Worm (Caenorhabditis elegans) whole organism, late embryonic: Measurements from ENCODE around the gene srh-33.

Source experiments
- C38D4.7 ChIP-seq: fragments of 200-800 bp; sonication (Bioruptor generic); optimal IDR thresholded peaks from 2 replicates; lab custom pipeline; 2018; ENCODE audit warnings: mild to moderate bottlenecking, missing genetic modification characterization, moderate library complexity, missing compliant biosample characterization
- K02D7.2 ChIP-seq: sonication (generic microtip); optimal IDR thresholded peaks from 2 replicates; lab custom pipeline; 2017; ENCODE audit warnings: mild to moderate bottlenecking, missing genetic modification characterization, missing compliant biosample characterization
- K09A11.1 ChIP-seq: sonication (generic microtip); optimal IDR thresholded peaks from 2 replicates; lab custom pipeline; 2017; ENCODE audit warnings: antibody characterized with exemption, mild to moderate bottlenecking, missing genetic modification characterization, missing compliant biosample characterization; ENCODE audit not compliant: insufficient read depth
- ama-1 ChIP-seq: fragments of 150-350 bp; optimal IDR thresholded peaks from 2 replicates; lab custom pipeline; 2014
- ceh-14 ChIP-seq: sonication (generic microtip); optimal IDR thresholded peaks from 2 replicates; lab custom pipeline; 2016; ENCODE audit warnings: missing genotype, missing genetic modification characterization, missing compliant biosample characterization
- ceh-18 ChIP-seq: sonication (generic microtip); optimal IDR thresholded peaks from 2 replicates; lab custom pipeline; 2016; ENCODE audit warnings: missing genetic modification characterization, missing compliant biosample characterization
- ceh-19 ChIP-seq: fragments of 200-800 bp; sonication (Bioruptor generic); optimal IDR thresholded peaks from 2 replicates; lab custom pipeline; 2018; ENCODE audit warnings: mild to moderate bottlenecking, missing genetic modification characterization, missing compliant biosample characterization
- ceh-2 ChIP-seq: sonication (generic microtip); optimal IDR thresholded peaks from 2 replicates; lab custom pipeline; 2016; ENCODE audit warnings: missing genotype, missing genetic modification characterization, missing compliant biosample characterization
- ceh-22 ChIP-seq: sonication (generic microtip); optimal IDR thresholded peaks from 2 replicates; lab custom pipeline; 2017; ENCODE audit warnings: missing biosample characterization, missing genetic modification characterization
- ceh-30 ChIP-seq: fragments of 150-350 bp; optimal IDR thresholded peaks from 2 replicates; lab custom pipeline; 2014; ENCODE audit warnings: missing biosample characterization, missing genetic modification characterization
- ceh-31 ChIP-seq: sonication (generic microtip); optimal IDR thresholded peaks from 2 replicates; lab custom pipeline; 2016; ENCODE audit warnings: missing genetic modification characterization, missing compliant biosample characterization
- ceh-34 ChIP-seq: sonication (generic microtip); optimal IDR thresholded peaks from 2 replicates; lab custom pipeline; 2016; ENCODE audit warnings: mild to moderate bottlenecking, missing genetic modification characterization, missing compliant biosample characterization
- ceh-48 ChIP-seq: sonication (generic microtip); optimal IDR thresholded peaks from 2 replicates; lab custom pipeline; 2016; ENCODE audit warnings: missing genetic modification characterization, inconsistent platforms, missing compliant biosample characterization
- ceh-6 ChIP-seq: fragments of 200-800 bp; sonication (Bioruptor generic); optimal IDR thresholded peaks from 2 replicates; lab custom pipeline; 2018; ENCODE audit warnings: mild to moderate bottlenecking, missing genetic modification characterization, missing compliant biosample characterization
- dmd-4 ChIP-seq: sonication (generic microtip); optimal IDR thresholded peaks from 2 replicates; lab custom pipeline; 2016; ENCODE audit warnings: borderline replicate concordance, missing genetic modification characterization, missing compliant biosample characterization
- dve-1 ChIP-seq: sonication (generic microtip); optimal IDR thresholded peaks from 2 replicates; lab custom pipeline; 2017; ENCODE audit warnings: antibody characterized with exemption, mild to moderate bottlenecking, missing genetic modification characterization, missing compliant biosample characterization
- elt-2 ChIP-seq: sonication (generic microtip); optimal IDR thresholded peaks from 2 replicates; lab custom pipeline; 2016; ENCODE audit warnings: missing genetic modification reagents, missing genetic modification characterization, missing compliant biosample characterization
- ets-4 ChIP-seq: sonication (generic microtip); optimal IDR thresholded peaks from 2 replicates; lab custom pipeline; 2016; ENCODE audit warnings: missing genetic modification characterization, missing compliant biosample characterization
- fkh-10 ChIP-seq: fragments of 150-350 bp; optimal IDR thresholded peaks from 2 replicates; lab custom pipeline; 2014; ENCODE audit warnings: missing biosample characterization, missing genetic modification reagents, missing genetic modification characterization
- fkh-6 ChIP-seq: sonication (generic microtip); optimal IDR thresholded peaks from 2 replicates; lab custom pipeline; 2016; ENCODE audit warnings: missing genetic modification characterization, missing compliant biosample characterization
- hlh-13 ChIP-seq: fragments of 200-800 bp; sonication (Bioruptor generic); optimal IDR thresholded peaks from 2 replicates; lab custom pipeline; 2018; ENCODE audit warnings: mild to moderate bottlenecking, missing genetic modification characterization, missing compliant biosample characterization
- hlh-6 ChIP-seq: sonication (generic microtip); optimal IDR thresholded peaks from 2 replicates; lab custom pipeline; 2016; ENCODE audit warnings: missing genotype, missing genetic modification characterization, missing compliant biosample characterization
- lin-11 ChIP-seq: fragments of 200-800 bp; sonication (Bioruptor generic); optimal IDR thresholded peaks from 2 replicates; lab custom pipeline; 2018; ENCODE audit warnings: mild to moderate bottlenecking, missing genetic modification characterization, missing compliant biosample characterization
- madf-2 ChIP-seq: sonication (generic microtip); optimal IDR thresholded peaks from 2 replicates; lab custom pipeline; 2017; ENCODE audit warnings: missing genetic modification characterization, missing compliant biosample characterization
- mec-3 ChIP-seq: sonication (generic microtip); optimal IDR thresholded peaks from 2 replicates; lab custom pipeline; 2016; ENCODE audit warnings: borderline replicate concordance, missing genetic modification characterization, missing compliant biosample characterization
- nfya-1 ChIP-seq: sonication (generic microtip); optimal IDR thresholded peaks from 2 replicates; lab custom pipeline; 2017; ENCODE audit warnings: missing genetic modification characterization, mild to moderate bottlenecking, missing compliant biosample characterization, antibody characterized with exemption, moderate library complexity
- nhr-11 ChIP-seq: fragments of 150-350 bp; optimal IDR thresholded peaks from 2 replicates; lab custom pipeline; 2014; ENCODE audit warnings: missing biosample characterization, missing genetic modification characterization
- nhr-232 ChIP-seq: sonication (generic microtip); optimal IDR thresholded peaks from 2 replicates; lab custom pipeline; 2016; ENCODE audit warnings: missing genetic modification characterization, missing compliant biosample characterization
- npax-4 ChIP-seq: sonication (generic microtip); optimal IDR thresholded peaks from 2 replicates; lab custom pipeline; 2016; ENCODE audit warnings: missing genetic modification characterization, missing compliant biosample characterization
- odd-2 ChIP-seq: sonication (generic microtip); optimal IDR thresholded peaks from 2 replicates; lab custom pipeline; 2017; ENCODE audit warnings: antibody characterized with exemption, mild to moderate bottlenecking, missing genetic modification characterization, missing compliant biosample characterization
- pag-3 ChIP-seq: sonication (generic microtip); optimal IDR thresholded peaks from 2 replicates; lab custom pipeline; 2016; ENCODE audit warnings: missing compliant biosample characterization, missing genetic modification characterization, borderline replicate concordance
- pat-9 ChIP-seq: fragments of 200-800 bp; sonication (Bioruptor generic); optimal IDR thresholded peaks from 2 replicates; lab custom pipeline; 2018; ENCODE audit warnings: mild to moderate bottlenecking, missing genetic modification characterization, moderate library complexity, missing compliant biosample characterization
- pax-1 ChIP-seq: fragments of 150-350 bp; optimal IDR thresholded peaks from 2 replicates; lab custom pipeline; 2014; ENCODE audit warnings: missing biosample characterization, missing genetic modification characterization
- pha-2 ChIP-seq: sonication (generic microtip); optimal IDR thresholded peaks from 2 replicates; lab custom pipeline; 2017; ENCODE audit warnings: mild to moderate bottlenecking, missing genetic modification characterization, missing compliant biosample characterization
- pha-4 ChIP-seq: fragments of 150-350 bp; optimal IDR thresholded peaks from 2 replicates; lab custom pipeline; 2018; ENCODE audit warnings: missing biosample characterization, missing genetic modification reagents, missing genetic modification characterization
- pqm-1 ChIP-seq: sonication (generic microtip); optimal IDR thresholded peaks from 2 replicates; lab custom pipeline; 2016; ENCODE audit warnings: missing genetic modification characterization, missing compliant biosample characterization
- pros-1 ChIP-seq: fragments of 150-350 bp; optimal IDR thresholded peaks from 2 replicates; lab custom pipeline; 2014; ENCODE audit warnings: missing biosample characterization, missing genetic modification reagents, missing genetic modification characterization
- ref-2 ChIP-seq: sonication (generic microtip); optimal IDR thresholded peaks from 2 replicates; lab custom pipeline; 2016; ENCODE audit warnings: missing genetic modification characterization, missing compliant biosample characterization
- sox-2 ChIP-seq: fragments of 200-800 bp; sonication (Bioruptor generic); IDR thresholded peaks from 2 replicates; pipeline ENCODE4 v1.3.6; 2022; ENCODE audit warnings: missing genetic modification reagents, missing genetic modification characterization, missing compliant biosample characterization
- tbx-2 ChIP-seq: sonication (generic microtip); optimal IDR thresholded peaks from 2 replicates; lab custom pipeline; 2016; ENCODE audit warnings: missing genetic modification characterization, missing compliant biosample characterization
- unc-3 ChIP-seq, 2 experiments: fragments of 200-800 bp in 1 of 2; sonication (Bioruptor generic) in 1 of 2; sonication (generic microtip) in 1 of 2; conservative IDR thresholded peaks in 1 of 2; optimal IDR thresholded peaks in 1 of 2; 2 replicates each; pipeline versions ENCODE4 v1.3.6 to Lab custom; 2016 to 2022; ENCODE audit warnings: missing compliant biosample characterization in 2 of 2, missing genetic modification characterization in 2 of 2, missing genetic modification reagents in 1 of 2
- unc-42 ChIP-seq: sonication (generic microtip); optimal IDR thresholded peaks from 2 replicates; lab custom pipeline; 2016; ENCODE audit warnings: missing genotype, missing genetic modification characterization, missing compliant biosample characterization
- unc-86 ChIP-seq: sonication (generic microtip); optimal IDR thresholded peaks from 2 replicates; lab custom pipeline; 2016; ENCODE audit warnings: missing genetic modification characterization, missing compliant biosample characterization
- zip-5 ChIP-seq: sonication (generic microtip); optimal IDR thresholded peaks from 2 replicates; lab custom pipeline; 2016; ENCODE audit warnings: missing genetic modification characterization, missing compliant biosample characterization
- ztf-16 ChIP-seq: sonication (generic microtip); optimal IDR thresholded peaks from 2 replicates; lab custom pipeline; 2017; ENCODE audit warnings: missing genetic modification characterization, missing compliant biosample characterization

Gene srh-33

ce11 chrV:464800-465199, 21.7 kb upstream of the srh-33 start, which contains the start of gene nhr-201:
Gene nhr-201 (plus strand): TSS chrV:464828.
- TF ChIP-seq ama-1 (lab: Kevin White, UChicago) (no peak), dve-1 (no peak), unc-42 (tag; lab: Kevin White, UChicago) (no peak), K02D7.2 (tag; lab: Kevin White, UChicago) (no peak), ceh-30 (tag; lab: Kevin White, UChicago) (no peak), npax-4 (no peak), ref-2 (no peak), nhr-232 (no peak), pax-1 (tag; lab: Kevin White, UChicago) (no peak), ceh-14 (no peak), tbx-2 (tag; lab: Kevin White, UChicago) (no peak), nhr-11 (tag; lab: Kevin White, UChicago) (no peak), ceh-6 (GFP tag; lab: Kevin White, UChicago) (no peak), ztf-16 (tag; lab: Kevin White, UChicago) (no peak), pag-3 (no peak), ceh-48 (tag; lab: Kevin White, UChicago) (no peak), ceh-19 (GFP tag; lab: Kevin White, UChicago) (no peak), pha-4 (tag; lab: Kevin White, UChicago) (no peak), K09A11.1 (tag; lab: Kevin White, UChicago) (no peak), ceh-22 (no peak)

DNA sequence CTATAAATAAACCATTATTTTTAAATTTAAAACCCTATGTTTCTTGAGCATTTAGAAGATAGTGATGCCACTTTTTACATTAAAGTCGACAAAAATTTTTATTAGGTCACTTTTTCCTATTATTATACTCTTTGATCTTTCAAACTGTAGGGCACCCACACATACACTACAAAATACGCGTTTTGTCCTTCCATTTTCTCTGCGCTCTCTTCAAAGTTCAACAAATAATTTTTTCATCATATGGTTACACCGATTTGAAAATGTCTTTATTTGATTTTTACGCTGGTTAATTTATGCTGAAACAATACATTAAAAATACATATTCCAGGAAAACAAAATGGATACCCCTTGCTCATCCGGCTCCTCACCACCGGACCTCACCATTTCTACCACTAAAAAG, 19.2 kb upstream of the srh-33 start, which contains the start of gene nhr-202:
nhr-202 (plus strand) TSS at position 326 of the 400 bp plus-strand sequence.
- no peak for TF ChIP-seq ets-4 (tag; lab: Kevin White, UChicago)
- TF ChIP-seq nfya-1: no peak
- TF ChIP-seq pqm-1 (tag; lab: Kevin White, UChicago): no peak
- TF ChIP-seq C38D4.7 (GFP tag; lab: Kevin White, UChicago): no peak
- TF ChIP-seq ceh-30 (tag; lab: Kevin White, UChicago): no peak
- no peak for TF ChIP-seq tbx-2 (tag; lab: Kevin White, UChicago)
- TF ChIP-seq pax-1 (tag; lab: Kevin White, UChicago): no peak
- no peak for TF ChIP-seq fkh-10 (GFP tag; lab: Kevin White, UChicago)
- no peak for TF ChIP-seq mec-3
- TF ChIP-seq pros-1: no peak
- TF ChIP-seq ceh-31 (tag; lab: Kevin White, UChicago): no peak
- no peak for TF ChIP-seq fkh-6 (tag; lab: Kevin White, UChicago)
- no peak for TF ChIP-seq ceh-22
- TF ChIP-seq dmd-4: no peak
- no peak for TF ChIP-seq zip-5 (tag; lab: Kevin White, UChicago)
- TF ChIP-seq ceh-18 (tag; lab: Kevin White, UChicago): no peak
- no peak for TF ChIP-seq pag-3
- no peak for TF ChIP-seq hlh-13 (GFP tag; lab: Kevin White, UChicago)
- no peak for TF ChIP-seq odd-2 (tag; lab: Kevin White, UChicago)
- TF ChIP-seq ceh-14: no peak

ce11 chrV:459464-459863, 16.4 kb upstream of the srh-33 start, which contains the start of gene nhr-203:
Gene nhr-203 (plus strand): TSS chrV:459795.
- TF ChIP-seq elt-2: peak; percentile 26
- no peak for TF ChIP-seq sox-2 (GFP tag; lab: Robert Waterston, UW)

ce11 chrV:457839-458238, 14.7 kb upstream of the srh-33 start:
- TF ChIP-seq dmd-4 (no peak), pha-2 (tag; lab: Kevin White, UChicago) (no peak), ceh-2 (no peak), nfya-1 (no peak), ceh-34 (no peak), ets-4 (tag; lab: Kevin White, UChicago) (no peak), ceh-22 (no peak), pha-4 (tag; lab: Kevin White, UChicago) (no peak), pax-1 (tag; lab: Kevin White, UChicago) (no peak), sox-2 (GFP tag; lab: Robert Waterston, UW) (no peak), madf-2 (tag; lab: Kevin White, UChicago) (no peak), pat-9 (tag; lab: Kevin White, UChicago) (no peak), hlh-6 (no peak), unc-86 (tag; lab: Kevin White, UChicago) (no peak), lin-11 (tag; lab: Kevin White, UChicago) (no peak), unc-3 (GFP tag; conservative IDR thresholded peaks at IDR 0.05; lab: Robert Waterston, UW) (no peak), unc-3 (tag; optimal IDR thresholded peaks at IDR 0.05; lab: Kevin White, UChicago) (no peak)
